Fruit fly (Drosophila melanogaster): ENCODE measurements around the gene Spn77Ba.

dm6 chr3L:20354363-20354762, 37.4 kb downstream of the Spn77Ba start:
- TF ChIP-seq achi (GFP tag; optimal IDR thresholded peaks at IDR 0.05) (no peak), Gug (GFP tag; IDR thresholded peaks at IDR 0.05) (no peak), fd59A (GFP tag; optimal IDR thresholded peaks at IDR 0.05) (no peak)

Measured in whole organism, prepupa.